Worm (Caenorhabditis elegans) whole organism, mixed stage, embryonic: ENCODE data around the gene toe-1.

Source experiments
- bed-3 ChIP-seq: fragments of 200-800 bp; sonication (Bioruptor generic); optimal IDR thresholded peaks from 3 replicates; lab custom pipeline; 2018; ENCODE audit warnings: mild to moderate bottlenecking, missing genetic modification characterization, moderate library complexity, missing compliant biosample characterization
- ceh-83 ChIP-seq: fragments of 200-800 bp; sonication (Bioruptor generic); optimal IDR thresholded peaks from 2 replicates; lab custom pipeline; 2018; ENCODE audit warnings: mild to moderate bottlenecking, missing genetic modification characterization, missing compliant biosample characterization
- elt-1 ChIP-seq: sonication (generic microtip); optimal IDR thresholded peaks from 2 replicates; lab custom pipeline; 2017; ENCODE audit warnings: missing genetic modification characterization, mild to moderate bottlenecking, missing compliant biosample characterization, antibody characterized with exemption, moderate library complexity, borderline replicate concordance; ENCODE audit not compliant: insufficient read depth
- mab-5 ChIP-seq: fragments of 150-350 bp; optimal IDR thresholded peaks from 2 replicates; lab custom pipeline; 2014; ENCODE audit warnings: missing biosample characterization, missing genetic modification characterization
- nhr-12 ChIP-seq: fragments of 150-350 bp; optimal IDR thresholded peaks from 2 replicates; lab custom pipeline; 2014; ENCODE audit warnings: missing biosample characterization, missing genetic modification characterization
- nhr-237 ChIP-seq: fragments of 150-350 bp; optimal IDR thresholded peaks from 2 replicates; lab custom pipeline; 2014; ENCODE audit warnings: missing biosample characterization, missing genetic modification characterization
- unc-39 ChIP-seq: fragments of 150-350 bp; optimal IDR thresholded peaks from 2 replicates; lab custom pipeline; 2014; ENCODE audit warnings: missing biosample characterization, missing genetic modification characterization
- unc-62 ChIP-seq: fragments of 150-350 bp; optimal IDR thresholded peaks from 2 replicates; lab custom pipeline; 2014; ENCODE audit warnings: missing biosample characterization, missing genetic modification reagents, missing genetic modification characterization
- ztf-11 ChIP-seq: fragments of 150-350 bp; optimal IDR thresholded peaks from 2 replicates; lab custom pipeline; 2014; ENCODE audit warnings: missing biosample characterization, missing genetic modification characterization

DNA sequence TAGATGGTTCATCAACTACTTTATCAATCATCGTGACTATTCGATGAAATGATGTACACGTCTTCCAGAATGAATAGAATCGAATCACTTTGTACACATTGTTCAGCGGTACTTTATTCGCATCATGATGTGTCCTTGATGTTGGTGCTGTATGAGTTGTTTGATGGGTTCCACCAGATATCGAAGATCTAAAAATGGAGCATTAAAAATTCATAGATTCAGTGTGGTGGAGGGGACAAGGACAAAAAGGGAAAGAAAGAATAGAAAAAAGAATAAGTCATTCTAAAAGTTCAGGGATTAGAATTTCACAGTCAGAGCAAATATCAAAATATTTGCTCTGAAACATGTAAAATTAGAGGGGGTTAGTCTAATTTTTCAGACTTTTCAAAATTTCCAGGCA lies 19.8 kb downstream of the toe-1 start:
- TF ChIP-seq bed-3 (GFP tag; lab: Kevin White, UChicago), result no peak
- no peak for TF ChIP-seq nhr-12
- TF ChIP-seq elt-1, result no peak
- TF ChIP-seq nhr-237, result no peak
- TF ChIP-seq mab-5 (tag; lab: Kevin White, UChicago), result no peak
- TF ChIP-seq ztf-11 (tag; lab: Kevin White, UChicago), result no peak
- TF ChIP-seq unc-62 (GFP tag; lab: Kevin White, UChicago), result no peak
- TF ChIP-seq ceh-83 (GFP tag; lab: Kevin White, UChicago), result no peak
- no peak for TF ChIP-seq unc-39 (tag; lab: Kevin White, UChicago)
